Fruit fly (Drosophila melanogaster) whole organism, embryonic: ENCODE results near the gene Ir31a.

Experiments used
- C15 ChIP-seq: fragments of 200-800 bp; sonication (Bioruptor generic); IDR thresholded peaks from 3 replicates; pipeline ENCODE4 v1.3.6; 2022; ENCODE audit warnings: missing biosample characterization, missing genetic modification characterization
- CG10543 ChIP-seq: fragments of 200-800 bp; sonication (Bioruptor generic); optimal IDR thresholded peaks from 3 replicates; lab custom pipeline; 2017; ENCODE audit warnings: missing biosample characterization, mild to moderate bottlenecking, missing genetic modification characterization, moderate library complexity
- CG11504 ChIP-seq: fragments of 200-800 bp; sonication (Bioruptor generic); optimal IDR thresholded peaks from 3 replicates; lab custom pipeline; 2019; ENCODE audit warnings: missing biosample characterization, mild to moderate bottlenecking, missing genetic modification characterization, moderate library complexity
- CG14860 ChIP-seq: fragments of 200-800 bp; sonication (Bioruptor generic); IDR thresholded peaks from 3 replicates; pipeline ENCODE4 v1.3.6; 2022; ENCODE audit warnings: missing biosample characterization, missing genetic modification characterization; ENCODE audit not compliant: partially characterized antibody
- CG15011 ChIP-seq: fragments of 200-800 bp; sonication (Bioruptor generic); optimal IDR thresholded peaks from 3 replicates; lab custom pipeline; 2018; ENCODE audit warnings: missing biosample characterization, mild to moderate bottlenecking, missing genetic modification characterization
- CG1529 ChIP-seq: fragments of 200-800 bp; sonication (Bioruptor generic); optimal IDR thresholded peaks from 3 replicates; lab custom pipeline; 2018; ENCODE audit warnings: missing biosample characterization, missing genetic modification characterization
- CG2199 ChIP-seq: fragments of 200-800 bp; sonication (Bioruptor generic); IDR thresholded peaks from 3 replicates; pipeline ENCODE4 v1.3.6; 2022; ENCODE audit warnings: missing biosample characterization, missing genetic modification characterization
- CG32532 ChIP-seq: fragments of 200-800 bp; sonication (Bioruptor generic); IDR thresholded peaks from 2 replicates; pipeline ENCODE4 v1.3.6; 2022; ENCODE audit warnings: missing biosample characterization, missing genetic modification characterization
- CG32772 ChIP-seq: fragments of 200-800 bp; sonication (Bioruptor generic); IDR thresholded peaks from 2 replicates; pipeline ENCODE4 v1.3.6; 2022; ENCODE audit warnings: missing biosample characterization, missing genetic modification characterization
- CG3407 ChIP-seq: fragments of 200-800 bp; sonication (Bioruptor generic); optimal IDR thresholded peaks from 2 replicates; lab custom pipeline; 2018; ENCODE audit warnings: missing biosample characterization, mild to moderate bottlenecking, missing genetic modification characterization
- CG4707 ChIP-seq: fragments of 200-800 bp; sonication (Bioruptor generic); optimal IDR thresholded peaks from 2 replicates; lab custom pipeline; 2018; ENCODE audit warnings: missing biosample characterization, mild to moderate bottlenecking, missing genetic modification characterization, moderate library complexity
- CG5953 ChIP-seq: fragments of 200-800 bp; sonication (Bioruptor generic); IDR thresholded peaks from 2 replicates; pipeline ENCODE4 v1.3.6; 2022; ENCODE audit warnings: missing biosample characterization, missing genetic modification characterization
- CG6683 ChIP-seq: fragments of 200-800 bp; sonication (Bioruptor generic); optimal IDR thresholded peaks from 2 replicates; lab custom pipeline; 2017; ENCODE audit warnings: missing biosample characterization, mild to moderate bottlenecking, missing genetic modification characterization, missing genetic modification reagents
- CG7556 ChIP-seq: fragments of 200-800 bp; sonication (Bioruptor generic); optimal IDR thresholded peaks from 2 replicates; lab custom pipeline; 2017; ENCODE audit warnings: missing biosample characterization, mild to moderate bottlenecking, missing genetic modification characterization
- CG7839 ChIP-seq: fragments of 200-800 bp; sonication (Bioruptor generic); optimal IDR thresholded peaks from 3 replicates; lab custom pipeline; 2018; ENCODE audit warnings: missing biosample characterization, mild to moderate bottlenecking, missing genetic modification characterization, moderate library complexity
- CG9797 ChIP-seq: fragments of 200-800 bp; sonication (Bioruptor generic); optimal IDR thresholded peaks from 3 replicates; lab custom pipeline; 2018; ENCODE audit warnings: missing biosample characterization, mild to moderate bottlenecking, missing genetic modification characterization
- CG9876 ChIP-seq: fragments of 200-800 bp; sonication (Bioruptor generic); optimal IDR thresholded peaks from 2 replicates; lab custom pipeline; 2016; ENCODE audit warnings: missing biosample characterization, missing genetic modification characterization
- Dll ChIP-seq: fragments of 200-800 bp; sonication (Bioruptor generic); IDR thresholded peaks from 4 replicates; pipeline ENCODE4 v1.3.6; 2022; ENCODE audit warnings: missing biosample characterization, missing genetic modification characterization; ENCODE audit not compliant: partially characterized antibody
- Fer3 ChIP-seq: fragments of 200-800 bp; sonication (Bioruptor generic); optimal IDR thresholded peaks from 2 replicates; lab custom pipeline; 2018; ENCODE audit warnings: missing biosample characterization, mild to moderate bottlenecking, missing genetic modification characterization, moderate library complexity
- Hand ChIP-seq: fragments of 200-800 bp; sonication (Bioruptor generic); optimal IDR thresholded peaks from 2 replicates; lab custom pipeline; 2017; ENCODE audit warnings: mild to moderate bottlenecking, missing biosample characterization, missing genetic modification reagents, missing genetic modification characterization
- MTF-1 ChIP-seq: fragments of 200-800 bp; sonication (Bioruptor generic); optimal IDR thresholded peaks from 2 replicates; lab custom pipeline; 2018; ENCODE audit warnings: missing biosample characterization, mild to moderate bottlenecking, missing genetic modification characterization, borderline replicate concordance
- Max ChIP-seq: fragments of 200-800 bp; sonication (Bioruptor generic); optimal IDR thresholded peaks from 2 replicates; lab custom pipeline; 2016; ENCODE audit warnings: missing biosample characterization, mild to moderate bottlenecking, missing genetic modification characterization
- Meics ChIP-seq: fragments of 200-800 bp; sonication (Bioruptor generic); optimal IDR thresholded peaks from 2 replicates; lab custom pipeline; 2017; ENCODE audit warnings: missing biosample characterization, mild to moderate bottlenecking, missing genetic modification characterization
- Neu2 ChIP-seq: fragments of 200-800 bp; sonication (Bioruptor generic); optimal IDR thresholded peaks from 3 replicates; lab custom pipeline; 2016; ENCODE audit warnings: missing biosample characterization, missing genetic modification characterization, borderline replicate concordance
- Oli ChIP-seq: fragments of 200-800 bp; sonication (Bioruptor generic); optimal IDR thresholded peaks from 2 replicates; lab custom pipeline; 2018; ENCODE audit warnings: missing biosample characterization, mild to moderate bottlenecking, missing genetic modification characterization, moderate library complexity
- abd-A ChIP-seq: fragments of 200-800 bp; sonication (Bioruptor generic); optimal IDR thresholded peaks from 3 replicates; lab custom pipeline; 2019; ENCODE audit warnings: missing biosample characterization, mild to moderate bottlenecking, missing genetic modification characterization, moderate library complexity
- amos ChIP-seq: fragments of 200-800 bp; sonication (Bioruptor generic); IDR thresholded peaks from 2 replicates; pipeline ENCODE4 v1.3.6; 2022; ENCODE audit warnings: missing biosample characterization, missing genetic modification characterization; ENCODE audit not compliant: partially characterized antibody
- aop ChIP-seq: fragments of 200-800 bp; sonication (Bioruptor generic); IDR thresholded peaks from 2 replicates; pipeline ENCODE4 v1.3.6; 2022; ENCODE audit warnings: missing biosample characterization, missing genetic modification characterization
- ase ChIP-seq: fragments of 200-800 bp; sonication (Bioruptor generic); IDR thresholded peaks from 3 replicates; pipeline ENCODE4 v1.3.6; 2022; ENCODE audit warnings: missing biosample characterization, missing genetic modification characterization
- bowl ChIP-seq: fragments of 200-800 bp; sonication (Bioruptor generic); IDR thresholded peaks from 2 replicates; pipeline ENCODE4 v1.3.6; 2022; ENCODE audit warnings: missing biosample characterization, missing genetic modification characterization
- chif ChIP-seq, 2 experiments: fragments of 200-800 bp; sonication (Bioruptor generic); optimal IDR thresholded peaks; 3 replicates each; lab custom pipeline; 2016; ENCODE audit warnings: missing biosample characterization in 2 of 2, missing genetic modification characterization in 2 of 2
- crc ChIP-seq: fragments of 200-800 bp; sonication (Bioruptor generic); optimal IDR thresholded peaks from 2 replicates; lab custom pipeline; 2016; ENCODE audit warnings: missing biosample characterization, missing genetic modification characterization
- dan ChIP-seq: fragments of 200-800 bp; sonication (Bioruptor generic); IDR thresholded peaks from 2 replicates; pipeline ENCODE4 v1.3.6; 2022; ENCODE audit warnings: missing biosample characterization, missing genetic modification characterization
- dpn ChIP-seq, 2 experiments: fragments of 200-800 bp; sonication (Bioruptor generic); optimal IDR thresholded peaks; 3 replicates each; lab custom pipeline; 2016; ENCODE audit warnings: missing biosample characterization in 2 of 2, missing genetic modification characterization in 2 of 2
- gro ChIP-seq: fragments of 200-800 bp; sonication (Bioruptor generic); optimal IDR thresholded peaks from 2 replicates; lab custom pipeline; 2016; ENCODE audit warnings: missing biosample characterization, missing genetic modification characterization
- h ChIP-seq: fragments of >200 bp; optimal IDR thresholded peaks from 2 replicates; lab custom pipeline; 2017
- hth ChIP-seq: fragments of >200 bp; optimal IDR thresholded peaks from 2 replicates; lab custom pipeline; 2017; ENCODE audit warnings: inconsistent platforms
- ind ChIP-seq: fragments of 200-800 bp; sonication (Bioruptor generic); optimal IDR thresholded peaks from 3 replicates; lab custom pipeline; 2016; ENCODE audit warnings: missing biosample characterization, missing genetic modification characterization
- inv ChIP-seq: fragments of 200-800 bp; sonication (Bioruptor generic); IDR thresholded peaks from 2 replicates; pipeline ENCODE4 v1.3.6; 2022; ENCODE audit warnings: missing biosample characterization, missing genetic modification characterization; ENCODE audit not compliant: partially characterized antibody
- lilli ChIP-seq: fragments of 200-800 bp; sonication (Bioruptor generic); optimal IDR thresholded peaks from 3 replicates; lab custom pipeline; 2016; ENCODE audit warnings: missing biosample characterization, missing genetic modification characterization
- maf-S ChIP-seq: fragments of 200-800 bp; sonication (Bioruptor generic); optimal IDR thresholded peaks from 2 replicates; lab custom pipeline; 2016; ENCODE audit warnings: missing biosample characterization, missing genetic modification characterization
- mam ChIP-seq: fragments of 200-800 bp; sonication (Bioruptor generic); optimal IDR thresholded peaks from 3 replicates; lab custom pipeline; 2016; ENCODE audit warnings: missing biosample characterization, missing genetic modification characterization
- mld ChIP-seq: fragments of 200-800 bp; sonication (Bioruptor generic); IDR thresholded peaks from 3 replicates; pipeline ENCODE4 v1.3.6; 2022; ENCODE audit warnings: missing biosample characterization, missing genetic modification characterization; ENCODE audit not compliant: partially characterized antibody
- oc ChIP-seq: fragments of 200-800 bp; sonication (Bioruptor generic); optimal IDR thresholded peaks from 2 replicates; lab custom pipeline; 2018; ENCODE audit warnings: missing biosample characterization, mild to moderate bottlenecking, missing genetic modification characterization, moderate library complexity
- sisA ChIP-seq: fragments of 200-800 bp; sonication (Bioruptor generic); IDR thresholded peaks from 2 replicates; pipeline ENCODE4 v1.3.6; 2022; ENCODE audit warnings: missing biosample characterization, missing genetic modification characterization
- slbo ChIP-seq: fragments of 200-800 bp; sonication (Bioruptor generic); IDR thresholded peaks from 2 replicates; pipeline ENCODE4 v1.3.6; 2022; ENCODE audit warnings: missing biosample characterization, missing genetic modification characterization
- ssp ChIP-seq: fragments of 200-800 bp; sonication (Bioruptor generic); IDR thresholded peaks from 2 replicates; pipeline ENCODE4 v1.3.6; 2022; ENCODE audit warnings: missing biosample characterization, missing genetic modification characterization
- tap ChIP-seq: fragments of 200-800 bp; optimal IDR thresholded peaks from 3 replicates; lab custom pipeline; 2019; ENCODE audit warnings: missing biosample characterization, mild to moderate bottlenecking, missing genetic modification characterization, moderate library complexity
- trh ChIP-seq: fragments of 200-800 bp; sonication (Bioruptor generic); optimal IDR thresholded peaks from 2 replicates; lab custom pipeline; 2016; ENCODE audit warnings: missing biosample characterization, missing genetic modification characterization
- vvl ChIP-seq: fragments of 200-800 bp; sonication (Bioruptor generic); IDR thresholded peaks from 2 replicates; pipeline ENCODE4 v1.3.6; 2022; ENCODE audit warnings: missing biosample characterization, missing genetic modification characterization

Gene Ir31a

DNA sequence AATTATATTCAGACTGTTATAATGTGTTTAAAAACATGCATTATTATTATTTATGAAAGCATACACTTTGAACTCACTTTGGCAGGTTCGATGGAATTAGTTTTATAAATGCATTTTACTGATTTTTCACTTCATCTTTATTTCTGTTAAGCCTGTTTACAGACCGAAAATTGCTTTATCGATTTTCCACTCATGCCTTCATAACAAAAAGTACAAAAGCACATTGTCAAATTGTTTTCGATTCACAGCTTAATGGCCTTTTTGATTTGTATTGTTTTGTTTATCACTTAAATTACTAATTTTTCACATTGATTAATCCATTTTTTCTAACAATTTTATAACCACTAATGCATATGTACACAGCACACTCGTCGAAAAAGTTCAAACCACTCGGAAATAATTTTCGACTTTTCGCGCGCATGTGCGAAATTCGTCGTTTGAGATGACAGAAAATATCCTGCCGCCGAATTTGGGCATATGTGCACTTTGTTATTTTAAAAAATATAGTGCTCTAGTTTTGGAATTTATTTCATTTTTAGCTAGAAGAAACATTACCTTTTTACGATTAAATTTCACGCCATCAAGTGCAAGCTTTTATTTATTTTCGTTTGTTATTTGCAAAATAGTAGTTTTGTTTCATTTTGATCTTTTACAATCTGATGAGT lies 31.6 kb upstream of the Ir31a start, which contains the start of gene rho-5 (continued):
- TF ChIP-seq CG10543 (GFP tag; lab: Kevin White, UChicago) (no peak), CG14860 (no peak), oc (tag; lab: Kevin White, UChicago) (no peak), CG1529 (GFP tag; lab: Kevin White, UChicago) (no peak), Dll (no peak), Meics (no peak), CG5953 (GFP tag; lab: Robert Waterston, UW) (no peak), tap (tag; lab: Kevin White, UChicago) (no peak), ind (GFP tag; lab: Kevin White, UChicago) (no peak), slbo (peak; percentile 34; the same call in 1 of the 2 replicates), ssp (GFP tag; lab: Robert Waterston, UW) (no peak), crc (GFP tag; lab: Kevin White, UChicago) (no peak), dpn (GFP tag; optimal IDR thresholded peaks at IDR 0.05; lab: Kevin White, UChicago) (no peak), Max (GFP tag; lab: Kevin White, UChicago) (no peak), CG9797 (GFP tag; lab: Kevin White, UChicago) (no peak), CG11504 (tag; lab: Kevin White, UChicago) (no peak), mam (GFP tag; lab: Kevin White, UChicago) (peak; percentile 5), CG6683 (GFP tag; lab: Kevin White, UChicago) (no peak), sisA (GFP tag; lab: Robert Waterston, UW) (no peak), inv (GFP tag; lab: Robert Waterston, UW) (no peak), Hand (no peak), MTF-1 (GFP tag; lab: Kevin White, UChicago) (no peak), maf-S (GFP tag; lab: Kevin White, UChicago) (no peak), mld (GFP tag; lab: Robert Waterston, UW) (no peak), dan (GFP tag; lab: Robert Waterston, UW) (no peak), abd-A (no peak), h (lab: Kevin White, UChicago) (no peak), CG7839 (tag; lab: Kevin White, UChicago) (no peak), Oli (tag; lab: Kevin White, UChicago) (no peak), ase (GFP tag; lab: Robert Waterston, UW) (no peak), CG15011 (no peak), CG2199 (GFP tag; lab: Robert Waterston, UW) (no peak), CG9876 (GFP tag; lab: Kevin White, UChicago) (no peak), bowl (GFP tag; lab: Robert Waterston, UW) (no peak), CG32772 (no peak)

DNA sequence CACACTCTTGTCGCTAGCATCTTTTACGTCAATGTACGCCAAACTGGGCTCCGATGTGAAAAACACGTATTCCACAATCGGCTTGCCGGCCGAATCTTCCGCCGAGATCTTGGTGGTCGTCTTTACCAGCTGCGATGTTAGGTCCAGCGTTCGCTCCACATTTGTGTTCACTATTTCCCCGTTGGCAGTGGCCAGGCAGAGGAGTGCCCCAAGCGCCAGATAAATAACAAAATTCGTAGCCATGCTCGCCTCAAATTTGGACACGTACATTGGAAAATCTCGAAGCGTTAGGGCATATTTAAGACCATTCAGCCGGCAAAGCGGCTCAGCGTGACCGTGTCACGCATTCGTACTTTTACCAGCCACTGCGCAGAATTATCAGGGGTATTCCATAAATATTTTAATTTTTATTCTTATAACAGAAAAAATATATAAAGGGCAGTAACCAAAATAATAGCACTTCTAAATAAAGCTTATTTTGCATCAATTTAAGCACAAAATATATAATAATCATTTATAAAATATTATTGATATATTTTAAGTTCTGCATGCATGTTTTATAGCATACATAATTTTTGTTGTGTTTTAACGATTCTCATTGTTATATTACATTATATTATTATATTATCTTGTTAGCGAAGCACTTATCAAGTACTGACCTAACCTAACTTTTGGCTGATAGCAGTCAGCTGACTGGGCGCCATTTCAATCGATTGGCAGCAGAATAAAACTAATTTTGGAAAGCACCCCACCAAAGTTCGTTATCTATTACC lies 29.7 kb upstream of the Ir31a start, which contains the start of the genes CG33303 and dpr19:
TSS of gene CG33303 (minus strand) at position 294 of the 773 bp plus-strand sequence.
TSS of gene dpr19 (plus strand) at position 705 of the 773 bp plus-strand sequence.
- TF ChIP-seq hth (lab: Kevin White, UChicago) (no peak), CG7556 (GFP tag; lab: Kevin White, UChicago) (peak; percentile 80), CG4707 (GFP tag; lab: Kevin White, UChicago) (no peak), CG3407 (GFP tag; lab: Kevin White, UChicago) (peak; percentile 63), trh (GFP tag; lab: Kevin White, UChicago) (peak; percentile 19), CG32532 (GFP tag; lab: Robert Waterston, UW) (peak; percentile 82), Hand (peak; percentile 31), aop (GFP tag; lab: Robert Waterston, UW) (no peak), Neu2 (GFP tag; lab: Kevin White, UChicago) (no peak), lilli (GFP tag; lab: Kevin White, UChicago) (peak; percentile 12), C15 (GFP tag; lab: Robert Waterston, UW) (no peak), gro (GFP tag; lab: Kevin White, UChicago) (peak; percentile 50), vvl (GFP tag; lab: Robert Waterston, UW) (peak; percentile 83), Fer3 (tag; lab: Kevin White, UChicago) (peak; percentile 71), amos (GFP tag; lab: Robert Waterston, UW) (no peak; the same call in 1 of the 2 replicates), CG5953 (GFP tag; lab: Robert Waterston, UW) (no peak), chif (GFP tag; optimal IDR thresholded peaks at IDR 0.05; lab: Kevin White, UChicago) (no peak)
